Worm (Caenorhabditis elegans): ENCODE results near the gene unc-69.

ce11 chrIII:10364656-10365055 lies 45.9 kb downstream of the unc-69 start, which contains the start of gene tbc-8:
- TF ChIP-seq nhr-25 (tag; optimal IDR thresholded peaks at IDR 0.05) (no peak), nhr-237 (tag; optimal IDR thresholded peaks at IDR 0.05) (no peak), ceh-16 (tag; optimal IDR thresholded peaks at IDR 0.05) (no peak), lsy-2 (tag; optimal IDR thresholded peaks at IDR 0.05) (no peak), unc-62 (GFP tag; optimal IDR thresholded peaks at IDR 0.05) (no peak), dmd-4 (tag; optimal IDR thresholded peaks at IDR 0.05) (no peak), elt-1 (tag; optimal IDR thresholded peaks at IDR 0.05) (no peak)
